Fruit fly (Drosophila melanogaster) whole organism, embryonic: ENCODE data around the gene SsRbeta.
A peak's percentile ranks its signal among the peaks of the same experiment; 100 is the strongest.

Experiments used
- Aef1 ChIP-seq: fragments of 200-800 bp; sonication (Bioruptor generic); IDR thresholded peaks from 3 replicates; pipeline ENCODE4 v1.3.6; 2022; ENCODE audit warnings: missing biosample characterization, missing genetic modification characterization
- Atf3 ChIP-seq: fragments of 200-800 bp; sonication (Bioruptor generic); optimal IDR thresholded peaks from 3 replicates; lab custom pipeline; 2016; ENCODE audit warnings: missing biosample characterization, missing genetic modification characterization
- CG10147 ChIP-seq: fragments of 200-800 bp; sonication (Bioruptor generic); optimal IDR thresholded peaks from 2 replicates; lab custom pipeline; 2019; ENCODE audit warnings: missing biosample characterization, mild to moderate bottlenecking, missing genetic modification characterization, moderate library complexity
- CG12391 ChIP-seq: fragments of 200-800 bp; sonication (Bioruptor generic); optimal IDR thresholded peaks from 3 replicates; lab custom pipeline; 2018; ENCODE audit warnings: missing biosample characterization, mild to moderate bottlenecking, missing genetic modification characterization, moderate library complexity
- CG13894 ChIP-seq: fragments of 200-800 bp; sonication (Bioruptor generic); optimal IDR thresholded peaks from 3 replicates; lab custom pipeline; 2018; ENCODE audit warnings: missing biosample characterization, mild to moderate bottlenecking, missing genetic modification characterization, moderate library complexity
- CG15073 ChIP-seq: fragments of 200-800 bp; sonication (Bioruptor generic); optimal IDR thresholded peaks from 2 replicates; lab custom pipeline; 2016; ENCODE audit warnings: missing biosample characterization, missing genetic modification characterization
- CG15696 ChIP-seq: fragments of 200-800 bp; sonication (Bioruptor generic); optimal IDR thresholded peaks from 2 replicates; lab custom pipeline; 2019; ENCODE audit warnings: missing biosample characterization, mild to moderate bottlenecking, missing genetic modification characterization, moderate library complexity
- CG1832 ChIP-seq: fragments of 200-800 bp; sonication (Bioruptor generic); optimal IDR thresholded peaks from 2 replicates; lab custom pipeline; 2017; ENCODE audit warnings: missing biosample characterization, mild to moderate bottlenecking, missing genetic modification characterization, inconsistent platforms
- CG30020 ChIP-seq: fragments of 200-800 bp; optimal IDR thresholded peaks from 2 replicates; lab custom pipeline; 2019; ENCODE audit warnings: missing biosample characterization, mild to moderate bottlenecking, missing genetic modification characterization, moderate library complexity
- CG4617 ChIP-seq: fragments of 200-800 bp; sonication (Bioruptor generic); optimal IDR thresholded peaks from 3 replicates; lab custom pipeline; 2016; ENCODE audit warnings: missing biosample characterization, missing genetic modification characterization, borderline replicate concordance
- CG4707 ChIP-seq: fragments of 200-800 bp; sonication (Bioruptor generic); optimal IDR thresholded peaks from 2 replicates; lab custom pipeline; 2018; ENCODE audit warnings: missing biosample characterization, mild to moderate bottlenecking, missing genetic modification characterization, moderate library complexity
- CG7271 ChIP-seq: fragments of 200-800 bp; sonication (Bioruptor generic); optimal IDR thresholded peaks from 2 replicates; lab custom pipeline; 2018; ENCODE audit warnings: missing biosample characterization, mild to moderate bottlenecking, missing genetic modification characterization, moderate library complexity
- CG7372 ChIP-seq: fragments of 200-800 bp; sonication (Bioruptor generic); IDR thresholded peaks from 2 replicates; pipeline ENCODE4 v1.3.6; 2022; ENCODE audit warnings: missing biosample characterization, missing genetic modification characterization
- CG7745 ChIP-seq: fragments of 200-800 bp; sonication (Bioruptor generic); optimal IDR thresholded peaks from 2 replicates; lab custom pipeline; 2018; ENCODE audit warnings: missing biosample characterization, mild to moderate bottlenecking, missing genetic modification characterization, moderate library complexity
- CG7786 ChIP-seq: fragments of 200-800 bp; sonication (Bioruptor generic); optimal IDR thresholded peaks from 2 replicates; lab custom pipeline; 2016; ENCODE audit warnings: missing biosample characterization, missing genetic modification characterization
- CG7963 ChIP-seq: fragments of 200-800 bp; sonication (Bioruptor generic); IDR thresholded peaks from 3 replicates; pipeline ENCODE4 v1.3.6; 2022; ENCODE audit warnings: missing biosample characterization, missing genetic modification characterization; ENCODE audit not compliant: partially characterized antibody
- D19A ChIP-seq: fragments of 200-800 bp; optimal IDR thresholded peaks from 3 replicates; lab custom pipeline; 2019; ENCODE audit warnings: missing biosample characterization, mild to moderate bottlenecking, missing genetic modification characterization, moderate library complexity
- D19B ChIP-seq: fragments of 200-800 bp; sonication (Bioruptor generic); optimal IDR thresholded peaks from 2 replicates; lab custom pipeline; 2017; ENCODE audit warnings: missing biosample characterization, mild to moderate bottlenecking, missing genetic modification characterization
- Dfd ChIP-seq, 2 experiments: fragments of >200 bp; optimal IDR thresholded peaks; 2 replicates each; lab custom pipeline; 2017; ENCODE audit warnings: missing biosample characterization in 2 of 2, missing genetic modification characterization in 2 of 2
- Doc2 ChIP-seq: fragments of 200-800 bp; sonication (Bioruptor generic); IDR thresholded peaks from 2 replicates; pipeline ENCODE4 v1.3.6; 2022; ENCODE audit warnings: missing biosample characterization, missing genetic modification characterization
- Fer1 ChIP-seq: fragments of 200-800 bp; sonication (Bioruptor generic); optimal IDR thresholded peaks from 2 replicates; lab custom pipeline; 2017; ENCODE audit warnings: missing biosample characterization, mild to moderate bottlenecking, missing genetic modification characterization
- HLH54F ChIP-seq: fragments of 200-800 bp; sonication (Bioruptor generic); optimal IDR thresholded peaks from 3 replicates; lab custom pipeline; 2016; ENCODE audit warnings: missing biosample characterization, missing genetic modification characterization
- HmgD ChIP-seq: fragments of 200-800 bp; sonication (Bioruptor generic); optimal IDR thresholded peaks from 3 replicates; lab custom pipeline; 2016; ENCODE audit warnings: missing biosample characterization, missing genetic modification characterization
- HmgZ ChIP-seq: fragments of 200-800 bp; sonication (Bioruptor generic); optimal IDR thresholded peaks from 2 replicates; lab custom pipeline; 2018; ENCODE audit warnings: missing biosample characterization, mild to moderate bottlenecking, missing genetic modification characterization
- Hr3 ChIP-seq: fragments of 200-800 bp; sonication (Bioruptor generic); optimal IDR thresholded peaks from 3 replicates; lab custom pipeline; 2016; ENCODE audit warnings: missing biosample characterization, missing genetic modification characterization
- Hsf ChIP-seq: fragments of 200-800 bp; sonication (Bioruptor generic); optimal IDR thresholded peaks from 3 replicates; lab custom pipeline; 2016; ENCODE audit warnings: missing biosample characterization, missing genetic modification characterization
- Kr ChIP-seq: fragments of 200-800 bp; sonication (Bioruptor generic); optimal IDR thresholded peaks from 2 replicates; lab custom pipeline; 2017; ENCODE audit warnings: missing biosample characterization, mild to moderate bottlenecking, missing genetic modification characterization
- Lpt ChIP-seq: fragments of >200 bp; optimal IDR thresholded peaks from 2 replicates; lab custom pipeline; 2018; ENCODE audit warnings: missing biosample characterization, missing genetic modification characterization
- Nf-YA ChIP-seq: fragments of 200-800 bp; sonication (Bioruptor generic); IDR thresholded peaks from 2 replicates; pipeline ENCODE4 v1.3.6; 2022; ENCODE audit warnings: missing biosample characterization, missing genetic modification characterization
- Scr ChIP-seq: fragments of 200-800 bp; sonication (Bioruptor generic); IDR thresholded peaks from 2 replicates; pipeline ENCODE4 v1.3.6; 2022; ENCODE audit warnings: missing biosample characterization, missing genetic modification characterization; ENCODE audit not compliant: partially characterized antibody
- Spps ChIP-seq: fragments of 200-800 bp; sonication (Bioruptor generic); optimal IDR thresholded peaks from 2 replicates; lab custom pipeline; 2018; ENCODE audit warnings: missing biosample characterization, mild to moderate bottlenecking, missing genetic modification characterization
- Sry-β ChIP-seq: fragments of 200-800 bp; sonication (Bioruptor generic); optimal IDR thresholded peaks from 2 replicates; lab custom pipeline; 2018; ENCODE audit warnings: missing biosample characterization, mild to moderate bottlenecking, missing genetic modification characterization, moderate library complexity
- abd-A ChIP-seq: fragments of 200-800 bp; sonication (Bioruptor generic); optimal IDR thresholded peaks from 3 replicates; lab custom pipeline; 2019; ENCODE audit warnings: missing biosample characterization, mild to moderate bottlenecking, missing genetic modification characterization, moderate library complexity
- ato ChIP-seq: fragments of 200-800 bp; sonication (Bioruptor generic); IDR thresholded peaks from 2 replicates; pipeline ENCODE4 v1.3.6; 2022; ENCODE audit warnings: missing biosample characterization, missing genetic modification characterization; ENCODE audit not compliant: partially characterized antibody
- az2 ChIP-seq: fragments of 200-800 bp; sonication (Bioruptor generic); optimal IDR thresholded peaks from 3 replicates; lab custom pipeline; 2016; ENCODE audit warnings: missing biosample characterization, missing genetic modification characterization
- br ChIP-seq: fragments of >200 bp; optimal IDR thresholded peaks from 2 replicates; lab custom pipeline; 2017
- cato ChIP-seq: fragments of 200-800 bp; sonication (Bioruptor generic); optimal IDR thresholded peaks from 2 replicates; lab custom pipeline; 2016; ENCODE audit warnings: missing biosample characterization, missing genetic modification characterization, borderline replicate concordance
- chinmo ChIP-seq: fragments of 200-800 bp; sonication (Bioruptor generic); IDR thresholded peaks from 4 replicates; pipeline ENCODE4 v1.3.6; 2022; ENCODE audit warnings: missing biosample characterization, missing genetic modification characterization; ENCODE audit not compliant: partially characterized antibody
- danr ChIP-seq: fragments of 200-800 bp; sonication (Bioruptor generic); IDR thresholded peaks from 2 replicates; pipeline ENCODE4 v1.3.6; 2022; ENCODE audit warnings: missing biosample characterization, missing genetic modification characterization
- ewg ChIP-seq: fragments of 200-800 bp; sonication (Bioruptor generic); optimal IDR thresholded peaks from 3 replicates; lab custom pipeline; 2017; ENCODE audit warnings: mild to moderate bottlenecking, missing biosample characterization, missing genetic modification reagents, missing genetic modification characterization
- eyg ChIP-seq: fragments of 200-800 bp; sonication (Bioruptor generic); optimal IDR thresholded peaks from 3 replicates; lab custom pipeline; 2016; ENCODE audit warnings: missing biosample characterization, missing genetic modification characterization
- gcm2 ChIP-seq: fragments of 200-800 bp; sonication (Bioruptor generic); optimal IDR thresholded peaks from 2 replicates; lab custom pipeline; 2016; ENCODE audit warnings: missing biosample characterization, missing genetic modification characterization
- gfzf ChIP-seq: fragments of 200-800 bp; sonication (Bioruptor generic); optimal IDR thresholded peaks from 2 replicates; lab custom pipeline; 2016; ENCODE audit warnings: missing biosample characterization, mild to moderate bottlenecking, missing genetic modification characterization, moderate library complexity
- hb ChIP-seq: fragments of 200-800 bp; sonication (Bioruptor generic); IDR thresholded peaks from 3 replicates; pipeline ENCODE4 v1.3.6; 2022; ENCODE audit warnings: missing biosample characterization, missing genetic modification characterization; ENCODE audit not compliant: partially characterized antibody
- her ChIP-seq: fragments of 200-800 bp; sonication (Bioruptor generic); optimal IDR thresholded peaks from 2 replicates; lab custom pipeline; 2016; ENCODE audit warnings: missing biosample characterization, missing genetic modification characterization
- inv ChIP-seq: fragments of 200-800 bp; sonication (Bioruptor generic); IDR thresholded peaks from 2 replicates; pipeline ENCODE4 v1.3.6; 2022; ENCODE audit warnings: missing biosample characterization, missing genetic modification characterization; ENCODE audit not compliant: partially characterized antibody
- kah ChIP-seq: fragments of 200-800 bp; sonication (Bioruptor generic); optimal IDR thresholded peaks from 2 replicates; lab custom pipeline; 2018; ENCODE audit warnings: missing biosample characterization, mild to moderate bottlenecking, missing genetic modification characterization
- lmd ChIP-seq: fragments of 200-800 bp; sonication (Bioruptor generic); IDR thresholded peaks from 2 replicates; pipeline ENCODE4 v1.3.6; 2022; ENCODE audit warnings: missing biosample characterization, missing genetic modification characterization
- tin ChIP-seq: fragments of 200-800 bp; sonication (Bioruptor generic); optimal IDR thresholded peaks from 3 replicates; lab custom pipeline; 2016; ENCODE audit warnings: missing biosample characterization, missing genetic modification characterization
- trh ChIP-seq: fragments of 200-800 bp; sonication (Bioruptor generic); optimal IDR thresholded peaks from 2 replicates; lab custom pipeline; 2016; ENCODE audit warnings: missing biosample characterization, missing genetic modification characterization
- tup ChIP-seq: fragments of 200-800 bp; sonication (Bioruptor generic); optimal IDR thresholded peaks from 2 replicates; lab custom pipeline; 2016; ENCODE audit warnings: missing biosample characterization, mild to moderate bottlenecking, missing genetic modification characterization, moderate library complexity

The SsRbeta gene

dm6 chr3L:16105528-16105927, 23.9 kb upstream of the SsRbeta start, which contains the start of the genes IntS9 and CG43295 (continued):
- TF ChIP-seq kah (GFP tag; lab: Kevin White, UChicago) (peak; percentile 34), az2 (GFP tag; lab: Kevin White, UChicago) (peak; percentile 89), her (GFP tag; lab: Kevin White, UChicago) (peak; percentile 77), CG7372 (GFP tag; lab: Robert Waterston, UW) (peak; percentile 75; the same call in 1 of the 2 replicates), inv (GFP tag; lab: Robert Waterston, UW) (no peak), eyg (GFP tag; lab: Kevin White, UChicago) (peak; percentile 46), Kr (GFP tag; lab: Kevin White, UChicago) (no peak), br (lab: Kevin White, UChicago) (no peak), CG15696 (tag; lab: Kevin White, UChicago) (peak; percentile 65), gfzf (peak; percentile 6), hb (GFP tag; lab: Robert Waterston, UW) (no peak), CG1832 (GFP tag; lab: Kevin White, UChicago) (no peak), CG7271 (tag; lab: Kevin White, UChicago) (peak; percentile 70), tin (GFP tag; lab: Kevin White, UChicago) (peak; percentile 90), Doc2 (no peak), cato (GFP tag; lab: Kevin White, UChicago) (peak; percentile 67), Fer1 (GFP tag; lab: Kevin White, UChicago) (no peak), Lpt (GFP tag; lab: Kevin White, UChicago) (no peak), CG7745 (tag; lab: Kevin White, UChicago) (no peak), CG12391 (peak; percentile 87), Hr3 (GFP tag; lab: Kevin White, UChicago) (peak; percentile 83), danr (GFP tag; lab: Robert Waterston, UW) (peak; percentile 44), Spps (peak; percentile 81), lmd (peak; percentile 79), HmgZ (tag; lab: Kevin White, UChicago) (peak; percentile 74), Sry-β (GFP tag; lab: Kevin White, UChicago) (peak; percentile 16), gcm2 (GFP tag; lab: Kevin White, UChicago) (peak; percentile 75), CG10147 (no peak), Atf3 (peak; percentile 79), ato (GFP tag; lab: Robert Waterston, UW) (no peak), CG7963 (GFP tag; lab: Robert Waterston, UW) (no peak), abd-A (tag; lab: Kevin White, UChicago) (no peak), CG13894 (tag; lab: Kevin White, UChicago) (no peak), CG15073 (GFP tag; lab: Kevin White, UChicago) (peak; percentile 42), Scr (GFP tag; lab: Robert Waterston, UW) (peak; percentile 37), D19A (tag; lab: Kevin White, UChicago) (no peak), Nf-YA (GFP tag; lab: Robert Waterston, UW) (peak; percentile 65; the same call in 1 of the 2 replicates), tup (GFP tag; lab: Kevin White, UChicago) (peak; percentile 69), ewg (GFP tag; lab: Kevin White, UChicago) (peak; percentile 63), trh (GFP tag; lab: Kevin White, UChicago) (peak; percentile 60), CG7786 (peak; percentile 85), Hsf (GFP tag; lab: Kevin White, UChicago) (peak; percentile 91), Dfd (GFP tag; optimal IDR thresholded peaks at IDR 0.05; lab: Kevin White, UChicago) (no peak), Aef1 (GFP tag; lab: Robert Waterston, UW) (peak; percentile 82), HmgD (GFP tag; lab: Kevin White, UChicago) (peak; percentile 39), HLH54F (GFP tag; lab: Kevin White, UChicago) (peak; percentile 89), CG30020 (tag; lab: Kevin White, UChicago) (peak; percentile 52), D19B (GFP tag; lab: Kevin White, UChicago) (no peak), CG4617 (GFP tag; lab: Kevin White, UChicago) (peak; percentile 77), chinmo (0 out of 4 replicates have a peak, but pooled peaks have one; percentile 32), CG4707 (GFP tag; lab: Kevin White, UChicago) (no peak)
